Worm (Caenorhabditis elegans): ENCODE data around the gene sdz-9.

The sdz-9 gene

DNA sequence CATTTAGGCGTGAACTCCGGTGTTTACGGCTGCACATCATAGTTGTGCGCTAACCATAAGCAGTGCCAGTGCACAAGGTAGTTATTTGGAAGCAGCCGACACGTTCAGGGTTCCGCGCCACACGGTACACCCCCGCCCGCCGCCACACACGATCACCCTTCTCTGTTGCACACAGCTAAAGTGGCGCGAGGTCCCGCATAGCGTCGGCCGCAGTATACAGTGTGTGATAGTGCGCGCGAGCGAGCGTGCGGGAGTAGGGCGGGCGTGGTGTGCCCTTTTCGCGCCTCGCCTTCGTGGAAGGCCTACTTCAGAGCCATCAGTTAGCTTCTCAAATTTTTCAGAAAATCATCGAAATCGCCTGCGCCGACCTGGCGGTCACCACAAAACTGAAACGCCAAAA lies 36.5 kb downstream of the sdz-9 start:
- no peak for TF ChIP-seq ceh-43 (GFP tag; optimal IDR thresholded peaks at IDR 0.05)
- no peak for TF ChIP-seq mab-5 (tag; optimal IDR thresholded peaks at IDR 0.05)
- no peak for TF ChIP-seq elt-3 (tag; optimal IDR thresholded peaks at IDR 0.05)
- no peak for TF ChIP-seq elt-1 (tag; optimal IDR thresholded peaks at IDR 0.05; ENCODE audit: borderline replicate concordance, insufficient read depth)
- no peak for TF ChIP-seq blmp-1 (tag; optimal IDR thresholded peaks at IDR 0.05)
- TF ChIP-seq bed-3 (GFP tag; optimal IDR thresholded peaks at IDR 0.05), result no peak
- no peak for TF ChIP-seq unc-39 (tag; optimal IDR thresholded peaks at IDR 0.05)
- TF ChIP-seq mls-2 (tag; optimal IDR thresholded peaks at IDR 0.05), result no peak
- no peak for TF ChIP-seq unc-62 (GFP tag; optimal IDR thresholded peaks at IDR 0.05)
- TF ChIP-seq lin-32 (GFP tag; optimal IDR thresholded peaks at IDR 0.05), result no peak
- no peak for TF ChIP-seq drap-1 (GFP tag; optimal IDR thresholded peaks at IDR 0.05)
- TF ChIP-seq nhr-76 (tag; optimal IDR thresholded peaks at IDR 0.05), result no peak
- no peak for TF ChIP-seq nhr-2 (tag; optimal IDR thresholded peaks at IDR 0.05)

DNA sequence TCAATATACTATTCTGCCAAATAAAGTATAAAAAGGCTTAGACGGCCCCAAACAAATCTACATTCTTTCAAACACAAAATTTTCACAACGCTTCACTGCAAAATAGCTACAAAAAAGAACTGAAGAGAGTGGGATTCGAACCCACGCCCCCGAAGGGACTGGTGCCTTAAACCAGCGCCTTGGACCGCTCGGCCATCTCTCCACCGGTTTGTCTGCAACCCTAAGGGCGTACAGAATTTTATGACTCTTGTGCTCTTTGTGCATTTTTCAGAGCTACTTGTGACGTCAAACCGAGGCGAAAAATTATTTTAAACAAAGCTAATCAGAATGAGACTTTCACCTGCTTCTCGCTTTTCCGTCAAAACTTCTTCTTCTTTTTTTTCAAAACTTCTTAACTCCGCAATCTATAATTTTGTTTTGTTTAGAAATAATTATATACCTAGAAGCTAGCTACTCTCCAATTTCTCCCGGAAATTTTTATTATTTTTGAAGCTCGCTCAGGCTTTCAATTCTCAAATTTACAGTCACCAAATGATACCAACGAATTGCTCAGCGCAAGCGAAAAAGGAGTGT lies 37.2 kb downstream of the sdz-9 start, which contains the start of gene T05A8.8:
Gene T05A8.8 (plus strand): TSS at position 523 of the 573 bp plus-strand sequence.
- TF ChIP-seq nhr-76 (tag; optimal IDR thresholded peaks at IDR 0.05) (no peak), cnd-1 (tag; optimal IDR thresholded peaks at IDR 0.05) (no peak), unc-62 (GFP tag; optimal IDR thresholded peaks at IDR 0.05) (no peak), pha-4 (tag; optimal IDR thresholded peaks at IDR 0.05) (no peak), ces-1 (GFP tag; optimal IDR thresholded peaks at IDR 0.05) (no peak), lin-13 (tag; optimal IDR thresholded peaks at IDR 0.05) (no peak), sptf-1 (tag; optimal IDR thresholded peaks at IDR 0.05) (no peak), hlh-1 (tag; optimal IDR thresholded peaks at IDR 0.05) (no peak), mls-2 (tag; optimal IDR thresholded peaks at IDR 0.05) (no peak), tbx-8 (GFP tag; optimal IDR thresholded peaks at IDR 0.05) (no peak), ztf-11 (tag; optimal IDR thresholded peaks at IDR 0.05) (no peak), mep-1 (tag; optimal IDR thresholded peaks at IDR 0.05) (no peak)

DNA sequence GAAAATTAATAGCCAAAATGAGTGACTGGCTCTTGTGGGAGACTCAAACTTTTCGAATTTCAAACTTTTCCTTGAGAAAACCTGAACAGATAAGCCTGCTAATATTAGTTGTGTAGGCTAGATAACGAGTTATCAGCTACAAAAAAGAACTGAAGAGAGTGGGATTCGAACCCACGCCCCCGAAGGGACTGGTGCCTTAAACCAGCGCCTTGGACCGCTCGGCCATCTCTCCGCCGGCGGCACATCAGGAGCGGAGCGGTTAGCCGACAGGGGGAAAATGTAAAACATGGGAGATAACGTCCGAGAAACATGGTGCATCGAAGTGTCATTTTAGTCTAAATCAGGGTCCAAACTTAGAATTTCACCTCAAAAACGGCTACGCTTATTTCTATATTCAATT lies 37.8 kb downstream of the sdz-9 start:
- TF ChIP-seq flh-1 (GFP tag; optimal IDR thresholded peaks at IDR 0.05) (no peak), pha-4 (tag; optimal IDR thresholded peaks at IDR 0.05) (no peak), bed-3 (GFP tag; optimal IDR thresholded peaks at IDR 0.05) (no peak), elt-1 (tag; optimal IDR thresholded peaks at IDR 0.05; ENCODE audit: borderline replicate concordance, insufficient read depth) (no peak), ceh-83 (GFP tag; optimal IDR thresholded peaks at IDR 0.05) (no peak), unc-62 (GFP tag; optimal IDR thresholded peaks at IDR 0.05) (no peak)

DNA sequence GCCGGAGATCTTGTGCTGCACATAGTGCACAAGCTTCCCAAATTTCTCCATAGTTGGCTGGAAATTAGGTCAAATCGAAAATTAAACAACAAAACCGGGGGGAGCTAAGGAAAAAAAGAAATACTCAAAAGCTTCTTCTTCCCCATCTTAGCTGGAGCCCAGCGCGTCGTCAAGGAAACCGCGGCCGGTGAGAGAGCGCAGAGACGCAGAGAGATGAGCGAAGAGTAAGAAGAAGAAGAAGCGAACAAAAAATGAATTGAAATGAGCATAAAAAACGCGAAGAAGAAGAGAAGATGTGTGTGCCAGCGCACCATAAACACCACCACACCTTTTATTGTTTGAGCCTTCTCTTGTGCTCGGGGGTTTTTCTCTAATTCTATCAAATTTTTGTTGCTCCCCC lies 38.2 kb downstream of the sdz-9 start, which contains the start of gene wdr-31:
Gene wdr-31 (minus strand): TSS at position 101 of the 400 bp plus-strand sequence.
- no peak for TF ChIP-seq zip-8 (tag; optimal IDR thresholded peaks at IDR 0.05)
- TF ChIP-seq unc-120 (tag; optimal IDR thresholded peaks at IDR 0.05; ENCODE audit: poor library complexity, severe bottlenecking), result no peak
- TF ChIP-seq ceh-43 (GFP tag; optimal IDR thresholded peaks at IDR 0.05), result no peak
- no peak for TF ChIP-seq nhr-28 (tag; optimal IDR thresholded peaks at IDR 0.05)
- TF ChIP-seq M03D4.4 (tag; optimal IDR thresholded peaks at IDR 0.05), result no peak
- no peak for TF ChIP-seq unc-62 (GFP tag; optimal IDR thresholded peaks at IDR 0.05)
- no peak for TF ChIP-seq nhr-2 (tag; optimal IDR thresholded peaks at IDR 0.05)
- TF ChIP-seq ces-1 (GFP tag; optimal IDR thresholded peaks at IDR 0.05), result no peak
- no peak for TF ChIP-seq elt-3 (tag; optimal IDR thresholded peaks at IDR 0.05)
- no peak for TF ChIP-seq sem-2 (GFP tag; optimal IDR thresholded peaks at IDR 0.05)
- TF ChIP-seq cnd-1 (tag; optimal IDR thresholded peaks at IDR 0.05), result no peak
- TF ChIP-seq snpc-4 (tag; optimal IDR thresholded peaks at IDR 0.05), result no peak
- TF ChIP-seq ceh-83 (GFP tag; optimal IDR thresholded peaks at IDR 0.05), result no peak
- TF ChIP-seq mls-2 (tag; optimal IDR thresholded peaks at IDR 0.05), result no peak
- no peak for TF ChIP-seq hlh-1 (tag; optimal IDR thresholded peaks at IDR 0.05)
- TF ChIP-seq unc-39 (tag; optimal IDR thresholded peaks at IDR 0.05), result no peak
- no peak for TF ChIP-seq nhr-237 (tag; optimal IDR thresholded peaks at IDR 0.05)
- no peak for TF ChIP-seq ham-2 (GFP tag; optimal IDR thresholded peaks at IDR 0.05)
- TF ChIP-seq bed-3 (GFP tag; optimal IDR thresholded peaks at IDR 0.05), result no peak

DNA sequence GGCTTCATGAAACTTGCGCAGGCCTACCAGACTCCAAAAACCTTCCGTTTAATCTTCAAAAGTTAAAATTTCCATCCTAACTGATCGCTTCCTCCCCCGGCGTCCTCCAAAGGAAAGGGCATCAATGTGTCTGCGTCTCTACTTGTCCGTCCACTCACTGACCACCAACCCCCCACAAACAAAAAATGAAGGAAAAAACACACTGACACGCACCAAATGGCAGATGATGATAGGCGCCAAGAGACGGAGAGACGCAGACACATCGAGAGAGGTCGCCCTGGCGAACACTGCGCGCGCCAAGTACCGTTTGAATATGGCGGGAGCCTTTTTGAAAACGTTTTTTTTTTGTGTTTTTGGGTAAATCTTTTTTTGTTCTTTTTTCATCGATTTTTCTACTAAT lies 38.7 kb downstream of the sdz-9 start:
- TF ChIP-seq mep-1 (tag; optimal IDR thresholded peaks at IDR 0.05) (peak; percentile 16), unc-39 (tag; optimal IDR thresholded peaks at IDR 0.05) (no peak), sptf-1 (tag; optimal IDR thresholded peaks at IDR 0.05) (peak; percentile 4)

All from whole organism, mixed stage, embryonic.